Fruit fly (Drosophila melanogaster): ENCODE measurements around the gene PolA2.

PolA2 gene

dm6 chr3R:27281811-27282131 lies 42.8 kb downstream of the PolA2 start (continued):
- TF ChIP-seq CG10654 (GFP tag; optimal IDR thresholded peaks at IDR 0.05): no peak
- TF ChIP-seq CG17568 (GFP tag; optimal IDR thresholded peaks at IDR 0.05): no peak
- no peak for TF ChIP-seq gcm2 (GFP tag; optimal IDR thresholded peaks at IDR 0.05)
- TF ChIP-seq Taf1 (GFP tag; IDR thresholded peaks at IDR 0.05): no peak
- TF ChIP-seq vfl (GFP tag; optimal IDR thresholded peaks at IDR 0.05): no peak
- TF ChIP-seq Sry-δ (GFP tag; optimal IDR thresholded peaks at IDR 0.05): no peak

dm6 chr3R:27282286-27282685 lies 43.3 kb downstream of the PolA2 start, which contains the start of gene mrt:
TSS of gene mrt (minus strand) at chr3R:27282661.
- TF ChIP-seq lmd (GFP tag; IDR thresholded peaks at IDR 0.05): peak; percentile 69
- TF ChIP-seq Six4 (GFP tag; optimal IDR thresholded peaks at IDR 0.05): peak; percentile 36
- TF ChIP-seq CG15269 (tag; optimal IDR thresholded peaks at IDR 0.05): peak; percentile 70
- TF ChIP-seq CG4820 (GFP tag; optimal IDR thresholded peaks at IDR 0.05): peak; percentile 14
- TF ChIP-seq danr (GFP tag; IDR thresholded peaks at IDR 0.05): no peak
- peak; percentile 20 for TF ChIP-seq Asciz (GFP tag; optimal IDR thresholded peaks at IDR 0.05)
- peak; percentile 66 for TF ChIP-seq mam (GFP tag; optimal IDR thresholded peaks at IDR 0.05)
- TF ChIP-seq Stat92E (GFP tag; optimal IDR thresholded peaks at IDR 0.05): no peak
- TF ChIP-seq NK7.1 (GFP tag; optimal IDR thresholded peaks at IDR 0.05): no peak
- no peak for TF ChIP-seq gt (GFP tag; IDR thresholded peaks at IDR 0.05)
- TF ChIP-seq Nf-YB (GFP tag; optimal IDR thresholded peaks at IDR 0.05): peak; percentile 33
- peak; percentile 60 for TF ChIP-seq CG17385 (GFP tag; optimal IDR thresholded peaks at IDR 0.05)
- TF ChIP-seq CG10366 (GFP tag; IDR thresholded peaks at IDR 0.05): peak; percentile 38
- no peak for TF ChIP-seq zen (tag; optimal IDR thresholded peaks at IDR 0.05)
- TF ChIP-seq CG31388 (GFP tag; optimal IDR thresholded peaks at IDR 0.05): no peak
- TF ChIP-seq knrl (GFP tag; IDR thresholded peaks at IDR 0.05; ENCODE audit: partially characterized antibody): no peak
- TF ChIP-seq CG10462 (GFP tag; optimal IDR thresholded peaks at IDR 0.05): no peak
- no peak for TF ChIP-seq Nf-YC (tag; optimal IDR thresholded peaks at IDR 0.05)
- TF ChIP-seq eyg (GFP tag; optimal IDR thresholded peaks at IDR 0.05): no peak
- peak; percentile 54 for TF ChIP-seq fd3F (GFP tag; optimal IDR thresholded peaks at IDR 0.05)
- TF ChIP-seq hth (optimal IDR thresholded peaks at IDR 0.05): no peak
- TF ChIP-seq CG17186 (GFP tag; optimal IDR thresholded peaks at IDR 0.05): no peak
- no peak for TF ChIP-seq MTF-1 (GFP tag; optimal IDR thresholded peaks at IDR 0.05; ENCODE audit: borderline replicate concordance)
- TF ChIP-seq Bgb (GFP tag; IDR thresholded peaks at IDR 0.05; ENCODE audit: partially characterized antibody): no peak
- no peak for TF ChIP-seq hbn (GFP tag; IDR thresholded peaks at IDR 0.05; ENCODE audit: partially characterized antibody)
- peak; percentile 54 for TF ChIP-seq CG9817 (tag; optimal IDR thresholded peaks at IDR 0.05)
- peak; percentile 55 for TF ChIP-seq HLH54F (GFP tag; optimal IDR thresholded peaks at IDR 0.05)
- TF ChIP-seq ssp (GFP tag; IDR thresholded peaks at IDR 0.05): no peak
- TF ChIP-seq tup (GFP tag; optimal IDR thresholded peaks at IDR 0.05): no peak
- peak; percentile 18 for TF ChIP-seq jumu (GFP tag; optimal IDR thresholded peaks at IDR 0.05)
- no peak for TF ChIP-seq lbe (GFP tag; optimal IDR thresholded peaks at IDR 0.05)
- TF ChIP-seq emc (GFP tag; optimal IDR thresholded peaks at IDR 0.05): no peak
- TF ChIP-seq Sin3A (optimal IDR thresholded peaks at IDR 0.05): no peak
- TF ChIP-seq CG2712 (tag; optimal IDR thresholded peaks at IDR 0.05): peak; percentile 53
- TF ChIP-seq twi (tag; optimal IDR thresholded peaks at IDR 0.05): no peak
- TF ChIP-seq ara (GFP tag; IDR thresholded peaks at IDR 0.05): no peak
- TF ChIP-seq crol (GFP tag; IDR thresholded peaks at IDR 0.05): no peak
- peak; percentile 17 for TF ChIP-seq CG9876 (GFP tag; optimal IDR thresholded peaks at IDR 0.05)
- TF ChIP-seq prd (optimal IDR thresholded peaks at IDR 0.05): no peak
- TF ChIP-seq prd (GFP tag; IDR thresholded peaks at IDR 0.05): peak; percentile 42; the same call in 2 of the 3 replicates
- TF ChIP-seq CG5245 (GFP tag; optimal IDR thresholded peaks at IDR 0.05): peak; percentile 21
- TF ChIP-seq Hey (tag; optimal IDR thresholded peaks at IDR 0.05): no peak
- no peak for TF ChIP-seq ap (GFP tag; IDR thresholded peaks at IDR 0.05)
- peak; percentile 15 for TF ChIP-seq dmrt11E (tag; optimal IDR thresholded peaks at IDR 0.05)
- TF ChIP-seq CG10321 (GFP tag; IDR thresholded peaks at IDR 0.05): no peak
- TF ChIP-seq Poxn (GFP tag; IDR thresholded peaks at IDR 0.05): no peak

Measured in whole organism, embryonic.